Worm (Caenorhabditis elegans) whole organism, dauer: ENCODE measurements around the gene nlp-67.
"Not testable (repeated sequence)": the region's sequence is repeated elsewhere in the genome, so short reads cannot be mapped to it uniquely, and the experiment has no call there.

Experiments
- unc-62 ChIP-seq: sonication (generic microtip); optimal IDR thresholded peaks from 2 replicates; lab custom pipeline; 2017; ENCODE audit warnings: missing biosample characterization, missing genetic modification reagents, missing genetic modification characterization

nlp-67 gene

ce11 chrX:16166994-16167393 lies 17.2 kb upstream of the nlp-67 start:
- no peak for TF ChIP-seq unc-62 (GFP tag; lab: Kevin White, UChicago)

- TF ChIP-seq unc-62 (GFP tag; lab: Kevin White, UChicago), result no peak
These were observed 11.3 kb upstream of the nlp-67 start for ce11 chrX:16172863-16173262.

DNA sequence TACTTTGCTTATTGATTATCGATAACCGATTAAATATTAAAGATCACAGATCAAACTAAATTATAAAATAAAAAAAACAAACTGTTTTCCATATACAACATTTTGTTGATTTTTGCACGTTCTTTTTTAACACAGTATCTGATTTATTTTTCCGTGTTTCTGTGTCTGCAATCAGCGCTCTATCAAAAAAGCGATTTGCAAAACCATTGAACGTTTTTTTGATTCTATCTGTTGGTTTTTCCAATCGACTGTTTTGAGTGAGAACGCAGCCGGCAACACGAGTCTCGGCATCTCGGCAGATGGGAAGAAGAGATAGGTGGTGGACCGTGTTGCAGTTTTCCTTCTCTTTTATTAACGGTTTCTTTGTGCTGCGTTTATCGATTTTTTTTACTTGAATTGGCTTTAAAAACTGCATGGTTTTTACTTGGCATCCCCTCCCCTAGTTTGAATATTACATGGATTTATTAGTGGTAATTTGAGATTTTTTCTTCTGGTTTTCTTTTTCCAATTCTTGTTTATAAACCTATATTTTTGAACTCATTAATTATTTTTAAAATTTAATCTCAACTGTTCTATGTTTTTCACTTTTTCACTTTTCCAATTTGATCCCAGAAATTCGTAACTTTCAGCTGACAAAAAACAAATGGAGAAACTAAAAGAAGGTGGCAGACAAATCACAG lies 5.2 kb downstream of the nlp-67 start, which contains the start of gene slc-25A21:
Gene slc-25A21, plus strand, starts transcription at position 630 of the 680 bp plus-strand sequence.
- TF ChIP-seq unc-62 (GFP tag; lab: Kevin White, UChicago), result no peak

DNA sequence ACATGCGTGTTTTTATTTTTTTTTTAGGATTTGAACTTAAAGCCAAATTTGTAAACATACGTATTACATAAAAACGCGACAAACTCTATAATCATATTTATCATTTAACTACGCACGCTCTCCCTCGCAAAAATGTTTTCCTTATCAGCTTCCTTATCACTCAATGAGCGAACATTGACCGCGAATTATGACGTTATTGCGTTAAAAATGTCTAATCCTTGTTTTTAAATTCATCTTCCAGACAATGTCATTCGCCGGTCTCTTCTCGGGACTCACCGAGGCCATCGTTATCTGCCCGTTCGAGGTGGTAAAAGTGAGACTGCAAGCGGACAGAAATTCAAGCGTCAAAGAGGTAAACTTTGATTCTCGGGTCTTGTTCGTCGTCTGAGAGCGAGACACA lies 8.4 kb downstream of the nlp-67 start:
- no peak for TF ChIP-seq unc-62 (GFP tag; lab: Kevin White, UChicago)

- no peak for TF ChIP-seq unc-62 (GFP tag; lab: Kevin White, UChicago)
These were observed 15.1 kb downstream of the nlp-67 start, which contains the start of gene R11.3 for ce11 chrX:16199200-16199764. TSS of gene R11.3 (minus strand) at chrX:16199250.

DNA sequence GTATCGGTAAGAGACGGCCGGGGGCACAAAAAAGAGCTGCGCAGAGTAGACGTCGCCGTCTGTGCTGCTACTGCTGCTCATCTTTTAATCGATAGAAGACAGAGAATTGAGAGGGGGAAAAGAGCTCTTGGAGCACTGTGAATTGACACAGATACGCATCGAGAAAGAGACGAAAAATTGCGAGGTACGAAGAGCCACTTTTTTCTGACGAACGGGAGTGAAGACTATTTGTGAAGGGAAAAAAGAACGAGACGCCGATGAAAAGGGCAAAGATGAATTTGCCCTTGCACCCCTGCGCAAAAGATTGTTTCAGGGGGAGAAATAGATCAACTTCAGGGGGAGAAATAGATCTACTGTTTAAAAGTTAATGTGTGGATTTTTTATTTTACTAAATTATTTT lies 18.1 kb downstream of the nlp-67 start:
- TF ChIP-seq unc-62 (GFP tag; lab: Kevin White, UChicago), result no peak

- TF ChIP-seq unc-62 (GFP tag; lab: Kevin White, UChicago), result no peak
These were observed 20.1 kb downstream of the nlp-67 start for ce11 chrX:16204310-16204709.

ce11 chrX:16205880-16206279 lies 21.7 kb downstream of the nlp-67 start:
- TF ChIP-seq unc-62 (GFP tag; lab: Kevin White, UChicago), result no peak

DNA sequence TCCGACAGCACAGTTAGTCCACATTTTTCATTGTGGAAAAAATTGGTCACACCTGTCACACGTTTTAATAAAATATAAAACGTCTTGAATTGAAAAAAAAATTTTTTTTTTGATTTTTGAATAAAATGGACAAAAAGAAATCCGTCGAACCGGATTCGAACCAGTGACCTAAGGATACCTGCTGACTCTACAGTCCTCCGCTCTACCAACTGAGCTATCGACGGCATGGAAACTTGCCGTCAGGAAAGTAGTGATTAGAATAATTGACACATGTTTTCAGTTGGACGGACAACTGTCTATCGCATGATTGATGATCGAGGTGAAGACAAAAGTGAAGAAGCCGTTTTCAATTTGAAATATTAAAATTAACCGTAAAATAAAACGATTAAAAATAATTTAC lies 24.0 kb downstream of the nlp-67 start:
- no peak for TF ChIP-seq unc-62 (GFP tag; lab: Kevin White, UChicago)

DNA sequence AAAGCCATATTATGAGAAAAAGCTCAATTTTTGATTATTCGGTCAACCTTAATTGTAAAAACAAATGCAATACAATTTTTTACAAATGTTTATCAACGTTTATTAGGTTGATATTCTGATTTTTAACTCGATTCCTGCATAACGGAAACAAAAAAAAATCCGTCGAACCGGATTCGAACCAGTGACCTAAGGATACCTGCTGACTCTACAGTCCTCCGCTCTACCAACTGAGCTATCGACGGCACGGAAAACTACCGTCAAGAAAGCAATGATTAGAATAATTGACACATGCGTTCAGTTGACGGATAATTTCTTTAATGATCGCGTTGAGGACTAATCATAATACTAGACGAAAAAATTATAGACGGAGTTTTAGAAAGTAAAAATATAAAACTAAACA lies 24.5 kb downstream of the nlp-67 start:
- no peak for TF ChIP-seq unc-62 (GFP tag; lab: Kevin White, UChicago)

ce11 chrX:16209122-16209521 lies 25.0 kb downstream of the nlp-67 start:
- TF ChIP-seq unc-62 (GFP tag; lab: Kevin White, UChicago), result no peak

- no peak for TF ChIP-seq unc-62 (GFP tag; lab: Kevin White, UChicago)
These were observed 25.5 kb downstream of the nlp-67 start for ce11 chrX:16209660-16210059.

ce11 chrX:16210518-16210917 lies 26.3 kb downstream of the nlp-67 start, which contains the start of gene R11.4:
TSS of gene R11.4 (minus strand) at chrX:16210618.
- TF ChIP-seq unc-62 (GFP tag; lab: Kevin White, UChicago), result no peak

DNA sequence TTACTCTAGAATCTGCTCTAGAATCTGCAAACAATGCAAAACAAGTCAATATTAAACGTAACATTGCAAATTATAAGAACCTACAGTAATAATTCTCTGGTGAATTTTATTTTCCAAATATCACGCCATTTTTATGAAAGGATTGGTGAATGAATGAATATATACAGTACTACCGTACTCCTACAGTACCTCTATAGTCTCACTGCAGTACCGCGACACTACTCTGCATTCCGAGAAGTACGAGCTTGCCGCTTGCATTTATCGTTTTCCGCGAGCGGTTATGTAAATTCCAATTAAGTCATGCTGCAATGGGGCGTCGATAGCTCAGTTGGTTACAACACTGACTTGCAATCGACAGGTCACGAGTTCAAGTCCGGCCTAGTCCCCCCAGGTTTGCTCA lies 28.1 kb downstream of the nlp-67 start, which contains the start of gene F23A7.4:
Gene F23A7.4, plus strand, starts transcription at position 301 of the 400 bp plus-strand sequence.
- TF ChIP-seq unc-62 (GFP tag; lab: Kevin White, UChicago), result not testable (repeated sequence)

ce11 chrX:16213073-16213472 lies 28.9 kb downstream of the nlp-67 start, which contains the start of gene F23A7.8:
TSS of gene F23A7.8 (plus strand) at chrX:16213373.
- not testable (repeated sequence) for TF ChIP-seq unc-62 (GFP tag; lab: Kevin White, UChicago)

DNA sequence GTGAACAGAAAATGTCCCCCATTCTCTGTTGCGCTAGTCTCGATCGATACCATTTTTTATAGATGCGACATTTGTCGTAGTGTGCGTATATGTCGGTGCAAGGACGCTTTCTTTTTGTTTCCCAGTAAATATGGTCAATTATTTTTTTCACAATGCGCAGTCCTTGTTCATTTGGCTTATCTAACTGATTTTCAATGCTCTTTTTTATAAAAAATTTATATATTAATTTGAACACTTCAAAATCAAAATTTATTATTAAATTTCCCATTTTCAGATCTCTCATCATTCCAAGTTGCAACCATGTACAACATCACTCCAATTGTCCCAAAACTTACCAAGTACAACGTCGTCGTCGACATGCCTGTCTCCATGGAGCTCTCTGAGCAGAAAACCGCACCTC lies 32.9 kb downstream of the nlp-67 start, which contains the start of gene F23A7.1:
Gene F23A7.1, plus strand, starts transcription at position 301 of the 400 bp plus-strand sequence.
- no peak for TF ChIP-seq unc-62 (GFP tag; lab: Kevin White, UChicago)

DNA sequence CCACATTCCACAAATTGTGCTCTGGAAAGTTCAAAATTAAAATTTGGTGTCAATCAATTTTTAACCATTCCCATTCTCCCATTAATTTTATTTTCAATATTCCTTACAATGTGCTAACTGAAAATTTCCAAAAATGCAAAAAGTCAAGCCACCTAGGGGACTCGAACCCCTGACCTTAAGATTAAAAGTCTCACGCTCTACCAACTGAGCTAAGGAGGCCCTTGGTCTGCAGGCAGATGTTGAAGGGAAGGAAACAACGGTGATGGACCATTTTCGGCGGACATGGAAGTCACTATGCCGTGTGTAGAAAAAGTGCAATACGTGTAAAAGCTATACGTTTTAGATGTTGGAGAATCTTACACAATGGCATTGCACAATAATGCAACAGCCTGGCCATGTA lies 33.6 kb downstream of the nlp-67 start:
- no peak for TF ChIP-seq unc-62 (GFP tag; lab: Kevin White, UChicago)
